Fruit fly (Drosophila melanogaster): ENCODE measurements around the gene CG10428.
A peak's percentile ranks its signal among the peaks of the same experiment; 100 is the strongest.

CG10428 gene

DNA sequence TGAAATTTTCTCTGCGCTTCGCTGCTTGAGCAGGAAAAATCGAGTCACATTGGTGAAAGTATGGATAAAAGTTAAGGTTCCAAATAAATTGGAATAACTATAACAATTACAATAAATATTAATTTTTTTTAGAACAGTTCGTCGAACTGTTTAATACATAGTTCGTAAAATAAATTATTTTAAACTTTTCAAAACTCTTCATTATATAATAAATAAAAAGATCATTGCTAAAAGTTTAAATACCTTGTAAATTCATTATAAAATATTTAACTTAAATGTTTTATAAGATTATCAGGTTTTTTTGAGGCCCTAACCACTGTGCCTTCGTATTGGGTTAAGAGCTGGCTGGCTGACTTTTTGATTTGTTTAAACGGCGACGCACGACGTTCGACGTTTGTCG, 29.2 kb upstream of the CG10428 start (continued):
- TF ChIP-seq CG14710 (tag; optimal IDR thresholded peaks at IDR 0.05) (peak; percentile 51), CG10543 (GFP tag; optimal IDR thresholded peaks at IDR 0.05) (no peak), ash1 (GFP tag; optimal IDR thresholded peaks at IDR 0.05) (no peak), CG10979 (tag; optimal IDR thresholded peaks at IDR 0.05) (peak; percentile 51), dmrt99B (tag; optimal IDR thresholded peaks at IDR 0.05) (peak; percentile 35), CG7987 (GFP tag; optimal IDR thresholded peaks at IDR 0.05) (no peak), sr (GFP tag; IDR thresholded peaks at IDR 0.05) (no peak), Hr78 (GFP tag; optimal IDR thresholded peaks at IDR 0.05) (peak in 1 of 2 experiments; percentile 21), CG13775 (GFP tag; optimal IDR thresholded peaks at IDR 0.05) (no peak), CG1792 (GFP tag; optimal IDR thresholded peaks at IDR 0.05) (no peak), CG31365 (tag; optimal IDR thresholded peaks at IDR 0.05) (no peak), Spps (tag; optimal IDR thresholded peaks at IDR 0.05) (peak; percentile 23), CG4404 (GFP tag; IDR thresholded peaks at IDR 0.05) (no peak), sens (GFP tag) (peak; percentile 47), CG10267 (tag; optimal IDR thresholded peaks at IDR 0.05) (peak; percentile 36), CG6254 (GFP tag; optimal IDR thresholded peaks at IDR 0.05) (peak; percentile 28), CG10431 (GFP tag; optimal IDR thresholded peaks at IDR 0.05) (no peak), CG18262 (tag; optimal IDR thresholded peaks at IDR 0.05) (peak; percentile 77), Blimp-1 (GFP tag; optimal IDR thresholded peaks at IDR 0.05) (peak; percentile 62), CG7839 (tag; optimal IDR thresholded peaks at IDR 0.05) (peak; percentile 33), phol (tag; optimal IDR thresholded peaks at IDR 0.05) (peak; percentile 43), Sox100B (GFP tag; optimal IDR thresholded peaks at IDR 0.05) (peak; percentile 14), trem (tag; optimal IDR thresholded peaks at IDR 0.05) (peak; percentile 18), CG2678 (tag; optimal IDR thresholded peaks at IDR 0.05) (peak; percentile 52), zfh1 (GFP tag; IDR thresholded peaks at IDR 0.05) (no peak), CG2712 (tag; optimal IDR thresholded peaks at IDR 0.05) (peak; percentile 79), nerfin-1 (tag; optimal IDR thresholded peaks at IDR 0.05) (peak; percentile 16)

DNA sequence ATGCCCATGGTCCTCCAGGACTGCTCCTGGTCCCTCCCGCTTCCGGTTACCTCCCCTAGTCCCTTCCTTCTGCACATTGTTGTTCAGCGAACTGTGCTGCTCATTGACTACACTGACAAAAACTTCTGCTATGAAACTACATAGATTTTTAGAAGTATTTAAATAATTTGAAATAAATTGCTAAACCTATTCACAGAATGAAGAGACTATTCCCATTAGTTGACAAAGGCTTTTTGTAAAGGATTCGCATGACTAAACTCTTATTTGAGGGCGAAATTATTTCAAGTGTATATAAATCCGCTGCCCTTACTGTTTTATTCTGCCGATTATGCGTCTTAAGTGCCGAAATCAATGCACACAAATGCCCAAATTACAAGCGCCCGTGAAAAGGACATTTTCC, 27.4 kb upstream of the CG10428 start:
- peak; percentile 66 for TF ChIP-seq CG4820 (GFP tag; optimal IDR thresholded peaks at IDR 0.05)
- no peak for TF ChIP-seq dm (GFP tag; optimal IDR thresholded peaks at IDR 0.05)
- TF ChIP-seq CG3726 (GFP tag; IDR thresholded peaks at IDR 0.05): no peak
- TF ChIP-seq CG1647 (GFP tag; optimal IDR thresholded peaks at IDR 0.05): no peak
- TF ChIP-seq emc (GFP tag; optimal IDR thresholded peaks at IDR 0.05): no peak
- peak; percentile 57 for TF ChIP-seq fd96Cb (tag; optimal IDR thresholded peaks at IDR 0.05)
- TF ChIP-seq Dek (tag; optimal IDR thresholded peaks at IDR 0.05): no peak
- TF ChIP-seq Blimp-1 (GFP tag; optimal IDR thresholded peaks at IDR 0.05): peak; percentile 53
- TF ChIP-seq yki (optimal IDR thresholded peaks at IDR 0.05): no peak
- TF ChIP-seq CG15011 (GFP tag; optimal IDR thresholded peaks at IDR 0.05): no peak
- no peak for TF ChIP-seq D19B (GFP tag; optimal IDR thresholded peaks at IDR 0.05)
- peak; percentile 39 for TF ChIP-seq CG6813 (GFP tag; optimal IDR thresholded peaks at IDR 0.05)
- TF ChIP-seq CTCF (GFP tag; optimal IDR thresholded peaks at IDR 0.05): no peak
- peak; percentile 80 for TF ChIP-seq gem (tag; optimal IDR thresholded peaks at IDR 0.05)
- no peak for TF ChIP-seq Awh (GFP tag; IDR thresholded peaks at IDR 0.05)
- TF ChIP-seq gt (GFP tag; IDR thresholded peaks at IDR 0.05): no peak
- no peak for TF ChIP-seq Bgb (GFP tag; IDR thresholded peaks at IDR 0.05; ENCODE audit: partially characterized antibody)
- peak; percentile 59 for TF ChIP-seq row (GFP tag; IDR thresholded peaks at IDR 0.05)
- peak; percentile 2 for TF ChIP-seq CG12104 (GFP tag; optimal IDR thresholded peaks at IDR 0.05)
- no peak for TF ChIP-seq Hr78 (GFP tag; optimal IDR thresholded peaks at IDR 0.05)
- no peak for TF ChIP-seq ERR (GFP tag; optimal IDR thresholded peaks at IDR 0.05)
- peak; percentile 75 for TF ChIP-seq Xrp1 (GFP tag; IDR thresholded peaks at IDR 0.05)
- TF ChIP-seq kah (GFP tag; optimal IDR thresholded peaks at IDR 0.05): peak; percentile 4
- TF ChIP-seq al (GFP tag; IDR thresholded peaks at IDR 0.05): no peak
- no peak for TF ChIP-seq exex (tag; optimal IDR thresholded peaks at IDR 0.05)
- peak; percentile 69 for TF ChIP-seq ara (GFP tag; IDR thresholded peaks at IDR 0.05)
- peak; percentile 8 for TF ChIP-seq CG9609 (GFP tag; optimal IDR thresholded peaks at IDR 0.05)
